Fruit fly (Drosophila melanogaster) whole organism, embryonic: Measurements from ENCODE around the gene Cdk1.
A peak's percentile ranks its signal among the peaks of the same experiment; 100 is the strongest.

Experiments
- Blimp-1 ChIP-seq: fragments of 200-800 bp; sonication (Bioruptor generic); optimal IDR thresholded peaks from 3 replicates; lab custom pipeline; 2018; ENCODE audit warnings: missing biosample characterization, missing genetic modification characterization, mild to moderate bottlenecking, moderate library complexity, missing genetic modification reagents
- CG11093 ChIP-seq: fragments of 200-800 bp; sonication (Bioruptor generic); IDR thresholded peaks from 3 replicates; pipeline ENCODE4 v1.3.6; 2022; ENCODE audit warnings: missing biosample characterization, missing genetic modification characterization
- CG11456 ChIP-seq: fragments of 200-800 bp; sonication (Bioruptor generic); IDR thresholded peaks from 3 replicates; pipeline ENCODE4 v1.3.6; 2022; ENCODE audit warnings: missing biosample characterization, missing genetic modification characterization
- CG11723 ChIP-seq: fragments of 200-800 bp; sonication (Bioruptor generic); optimal IDR thresholded peaks from 2 replicates; lab custom pipeline; 2017; ENCODE audit warnings: missing biosample characterization, mild to moderate bottlenecking, missing genetic modification characterization
- CG12219 ChIP-seq: fragments of 200-800 bp; sonication (Bioruptor generic); optimal IDR thresholded peaks from 3 replicates; lab custom pipeline; 2018; ENCODE audit warnings: missing biosample characterization, mild to moderate bottlenecking, missing genetic modification characterization
- CG12236 ChIP-seq: fragments of 200-800 bp; sonication (Bioruptor generic); optimal IDR thresholded peaks from 2 replicates; lab custom pipeline; 2016; ENCODE audit warnings: missing biosample characterization, missing genetic modification characterization
- CG12391 ChIP-seq: fragments of 200-800 bp; sonication (Bioruptor generic); optimal IDR thresholded peaks from 3 replicates; lab custom pipeline; 2018; ENCODE audit warnings: missing biosample characterization, mild to moderate bottlenecking, missing genetic modification characterization, moderate library complexity
- CG13287 ChIP-seq: fragments of 200-800 bp; sonication (Bioruptor generic); IDR thresholded peaks from 2 replicates; pipeline ENCODE4 v1.3.6; 2022; ENCODE audit warnings: missing biosample characterization, missing genetic modification characterization; ENCODE audit not compliant: partially characterized antibody
- CG14014 ChIP-seq: fragments of 200-800 bp; sonication (Bioruptor generic); IDR thresholded peaks from 2 replicates; pipeline ENCODE4 v1.3.6; 2022; ENCODE audit warnings: missing biosample characterization, missing genetic modification characterization
- CG14710 ChIP-seq: fragments of 200-800 bp; sonication (Bioruptor generic); optimal IDR thresholded peaks from 3 replicates; lab custom pipeline; 2019; ENCODE audit warnings: missing biosample characterization, mild to moderate bottlenecking, missing genetic modification characterization, moderate library complexity
- CG16779 ChIP-seq: fragments of 200-800 bp; sonication (Bioruptor generic); IDR thresholded peaks from 2 replicates; pipeline ENCODE4 v1.3.6; 2022; ENCODE audit warnings: missing biosample characterization, missing genetic modification characterization
- CG17361 ChIP-seq: fragments of 200-800 bp; sonication (Bioruptor generic); IDR thresholded peaks from 3 replicates; pipeline ENCODE4 v1.3.6; 2022; ENCODE audit warnings: missing biosample characterization, missing genetic modification characterization
- CG2116 ChIP-seq: fragments of 200-800 bp; sonication (Bioruptor generic); optimal IDR thresholded peaks from 3 replicates; lab custom pipeline; 2018; ENCODE audit warnings: missing biosample characterization, mild to moderate bottlenecking, missing genetic modification characterization
- CG2889 ChIP-seq: fragments of 200-800 bp; sonication (Bioruptor generic); IDR thresholded peaks from 3 replicates; pipeline ENCODE4 v1.3.6; 2022; ENCODE audit warnings: missing biosample characterization, missing genetic modification characterization
- CG32767 ChIP-seq: fragments of 200-800 bp; sonication (Bioruptor generic); IDR thresholded peaks from 2 replicates; pipeline ENCODE4 v1.3.6; 2022; ENCODE audit warnings: missing biosample characterization, missing genetic modification characterization
- CG3281 ChIP-seq: fragments of 200-800 bp; sonication (Bioruptor generic); optimal IDR thresholded peaks from 3 replicates; lab custom pipeline; 2017; ENCODE audit warnings: missing biosample characterization, mild to moderate bottlenecking, missing genetic modification characterization
- CG34422 ChIP-seq: fragments of 200-800 bp; sonication (Bioruptor generic); IDR thresholded peaks from 3 replicates; pipeline ENCODE4 v1.3.6; 2022; ENCODE audit warnings: missing biosample characterization, missing genetic modification characterization
- CG7786 ChIP-seq: fragments of 200-800 bp; sonication (Bioruptor generic); optimal IDR thresholded peaks from 2 replicates; lab custom pipeline; 2016; ENCODE audit warnings: missing biosample characterization, missing genetic modification characterization
- CG9876 ChIP-seq: fragments of 200-800 bp; sonication (Bioruptor generic); optimal IDR thresholded peaks from 2 replicates; lab custom pipeline; 2016; ENCODE audit warnings: missing biosample characterization, missing genetic modification characterization
- D ChIP-seq, 2 experiments: fragments of 200-800 bp in 1 of 2; fragments of >200 bp in 1 of 2; sonication (Bioruptor generic) in 1 of 2; optimal IDR thresholded peaks; 2 replicates in 1 of 2; 3 replicates in 1 of 2; lab custom pipeline; 2017; ENCODE audit warnings: mild to moderate bottlenecking in 1 of 2, missing biosample characterization in 1 of 2, missing genetic modification characterization in 1 of 2, missing genetic modification reagents in 1 of 2
- Dbx ChIP-seq: fragments of 200-800 bp; sonication (Bioruptor generic); IDR thresholded peaks from 3 replicates; pipeline ENCODE4 v1.3.6; 2022; ENCODE audit warnings: missing biosample characterization, missing genetic modification characterization
- Doc2 ChIP-seq: fragments of 200-800 bp; sonication (Bioruptor generic); IDR thresholded peaks from 2 replicates; pipeline ENCODE4 v1.3.6; 2022; ENCODE audit warnings: missing biosample characterization, missing genetic modification characterization
- Hey ChIP-seq: fragments of 200-800 bp; sonication (Bioruptor generic); optimal IDR thresholded peaks from 3 replicates; lab custom pipeline; 2018; ENCODE audit warnings: missing biosample characterization, mild to moderate bottlenecking, missing genetic modification characterization
- MTF-1 ChIP-seq: fragments of 200-800 bp; sonication (Bioruptor generic); optimal IDR thresholded peaks from 2 replicates; lab custom pipeline; 2018; ENCODE audit warnings: missing biosample characterization, mild to moderate bottlenecking, missing genetic modification characterization, borderline replicate concordance
- NFAT ChIP-seq: fragments of 200-800 bp; sonication (Bioruptor generic); IDR thresholded peaks from 2 replicates; pipeline ENCODE4 v1.3.6; 2022; ENCODE audit warnings: missing biosample characterization, missing genetic modification characterization
- amos ChIP-seq: fragments of 200-800 bp; sonication (Bioruptor generic); IDR thresholded peaks from 2 replicates; pipeline ENCODE4 v1.3.6; 2022; ENCODE audit warnings: missing biosample characterization, missing genetic modification characterization; ENCODE audit not compliant: partially characterized antibody
- ato ChIP-seq: fragments of 200-800 bp; sonication (Bioruptor generic); IDR thresholded peaks from 2 replicates; pipeline ENCODE4 v1.3.6; 2022; ENCODE audit warnings: missing biosample characterization, missing genetic modification characterization; ENCODE audit not compliant: partially characterized antibody
- bcd ChIP-seq: fragments of 200-800 bp; sonication (Bioruptor generic); optimal IDR thresholded peaks from 2 replicates; lab custom pipeline; 2017; ENCODE audit warnings: missing biosample characterization, mild to moderate bottlenecking, missing genetic modification characterization
- disco-r ChIP-seq: fragments of 200-800 bp; sonication (Bioruptor generic); optimal IDR thresholded peaks from 2 replicates; lab custom pipeline; 2016; ENCODE audit warnings: missing biosample characterization, missing genetic modification characterization
- dmrt99B ChIP-seq: fragments of 200-800 bp; sonication (Bioruptor generic); optimal IDR thresholded peaks from 2 replicates; lab custom pipeline; 2018; ENCODE audit warnings: missing biosample characterization, mild to moderate bottlenecking, missing genetic modification characterization, moderate library complexity
- eve ChIP-seq, 2 experiments: fragments of >200 bp; optimal IDR thresholded peaks; 2 replicates each; lab custom pipeline; 2017; ENCODE audit warnings: missing biosample characterization in 2 of 2, missing genetic modification characterization in 2 of 2
- gem ChIP-seq: fragments of 200-800 bp; sonication (Bioruptor generic); optimal IDR thresholded peaks from 2 replicates; lab custom pipeline; 2019; ENCODE audit warnings: missing biosample characterization, mild to moderate bottlenecking, missing genetic modification characterization, moderate library complexity
- gfzf ChIP-seq: fragments of 200-800 bp; sonication (Bioruptor generic); optimal IDR thresholded peaks from 2 replicates; lab custom pipeline; 2016; ENCODE audit warnings: missing biosample characterization, mild to moderate bottlenecking, missing genetic modification characterization, moderate library complexity
- ham ChIP-seq: fragments of 200-800 bp; sonication (Bioruptor generic); IDR thresholded peaks from 2 replicates; pipeline ENCODE4 v1.3.6; 2022; ENCODE audit warnings: missing biosample characterization, missing genetic modification characterization
- hb ChIP-seq: fragments of 200-800 bp; sonication (Bioruptor generic); IDR thresholded peaks from 3 replicates; pipeline ENCODE4 v1.3.6; 2022; ENCODE audit warnings: missing biosample characterization, missing genetic modification characterization; ENCODE audit not compliant: partially characterized antibody
- her ChIP-seq: fragments of 200-800 bp; sonication (Bioruptor generic); optimal IDR thresholded peaks from 2 replicates; lab custom pipeline; 2016; ENCODE audit warnings: missing biosample characterization, missing genetic modification characterization
- inv ChIP-seq: fragments of 200-800 bp; sonication (Bioruptor generic); IDR thresholded peaks from 2 replicates; pipeline ENCODE4 v1.3.6; 2022; ENCODE audit warnings: missing biosample characterization, missing genetic modification characterization; ENCODE audit not compliant: partially characterized antibody
- jumu ChIP-seq: fragments of 200-800 bp; sonication (Bioruptor generic); optimal IDR thresholded peaks from 3 replicates; lab custom pipeline; 2016; ENCODE audit warnings: missing biosample characterization, missing genetic modification characterization
- nom ChIP-seq: fragments of 200-800 bp; sonication (Bioruptor generic); optimal IDR thresholded peaks from 2 replicates; lab custom pipeline; 2017; ENCODE audit warnings: missing biosample characterization, missing genetic modification characterization, mild to moderate bottlenecking, moderate library complexity, missing genetic modification reagents
- otp ChIP-seq: fragments of 200-800 bp; sonication (Bioruptor generic); IDR thresholded peaks from 3 replicates; pipeline ENCODE4, ENCODE4 v1.3.6; 2022; ENCODE audit warnings: missing biosample characterization, missing genetic modification characterization
- peb ChIP-seq: fragments of 200-800 bp; sonication (Bioruptor generic); IDR thresholded peaks from 2 replicates; pipeline ENCODE4 v1.3.6; 2022; ENCODE audit warnings: missing biosample characterization, missing genetic modification characterization
- stwl ChIP-seq: fragments of 200-800 bp; sonication (Bioruptor generic); optimal IDR thresholded peaks from 3 replicates; lab custom pipeline; 2018; ENCODE audit warnings: missing biosample characterization, mild to moderate bottlenecking, missing genetic modification characterization, moderate library complexity
- tgo ChIP-seq: fragments of 200-800 bp; sonication (Bioruptor generic); IDR thresholded peaks from 3 replicates; pipeline ENCODE4 v1.3.6; 2022; ENCODE audit warnings: missing biosample characterization, missing genetic modification characterization
- tll ChIP-seq, 2 experiments: fragments of 200-800 bp in 1 of 2; fragments of >200 bp in 1 of 2; sonication (Bioruptor generic) in 1 of 2; optimal IDR thresholded peaks; 2 replicates each; lab custom pipeline; 2017 to 2019; ENCODE audit warnings: missing biosample characterization in 2 of 2, missing genetic modification characterization in 2 of 2, mild to moderate bottlenecking in 1 of 2, moderate library complexity in 1 of 2
- tup ChIP-seq: fragments of 200-800 bp; sonication (Bioruptor generic); optimal IDR thresholded peaks from 2 replicates; lab custom pipeline; 2016; ENCODE audit warnings: missing biosample characterization, mild to moderate bottlenecking, missing genetic modification characterization, moderate library complexity
- vnd ChIP-seq: fragments of 200-800 bp; sonication (Bioruptor generic); IDR thresholded peaks from 3 replicates; pipeline ENCODE4 v1.3.6; 2022; ENCODE audit warnings: missing biosample characterization, missing genetic modification characterization; ENCODE audit not compliant: partially characterized antibody

Cdk1 gene

dm6 chr2L:10403803-10404315 is 17.8 kb upstream of the Cdk1 start (continued):
- TF ChIP-seq amos (GFP tag; lab: Robert Waterston, UW) = peak; percentile 21; the same call in 1 of the 2 replicates
- no peak for TF ChIP-seq CG34422 (GFP tag; lab: Robert Waterston, UW)
- TF ChIP-seq CG13287 (GFP tag; lab: Robert Waterston, UW) = peak; percentile 62
- TF ChIP-seq vnd (GFP tag; lab: Robert Waterston, UW) = 0 out of 3 replicates have a peak, but pooled peaks have one; percentile 38
- TF ChIP-seq CG2116 = peak; percentile 72
- TF ChIP-seq NFAT (GFP tag; lab: Robert Waterston, UW) = no peak
- peak; percentile 10 for TF ChIP-seq stwl (tag; lab: Kevin White, UChicago)
- TF ChIP-seq, all 482 proteins: peak for 48

dm6 chr2L:10396877-10397587 is 11.0 kb upstream of the Cdk1 start:
- TF ChIP-seq disco-r (GFP tag; lab: Kevin White, UChicago) = no peak
- no peak for TF ChIP-seq peb
- TF ChIP-seq CG32767 = peak; percentile 19; the same call in 1 of the 2 replicates
- TF ChIP-seq jumu = no peak
- TF ChIP-seq CG2889 (GFP tag; lab: Robert Waterston, UW) = no peak
- no peak for TF ChIP-seq D (optimal IDR thresholded peaks at IDR 0.05; lab: Kevin White, UChicago)
- no peak for TF ChIP-seq D (GFP tag; optimal IDR thresholded peaks at IDR 0.05; lab: Kevin White, UChicago)
- no peak for TF ChIP-seq otp (GFP tag; lab: Robert Waterston, UW)
- no peak for TF ChIP-seq vnd (GFP tag; lab: Robert Waterston, UW)
- TF ChIP-seq CG16779 (GFP tag; lab: Robert Waterston, UW) = no peak
- no peak for TF ChIP-seq bcd (GFP tag; lab: Kevin White, UChicago)
- TF ChIP-seq CG12236 (GFP tag; lab: Kevin White, UChicago) = no peak
- TF ChIP-seq gfzf (GFP tag; lab: Kevin White, UChicago) = no peak
- no peak for TF ChIP-seq Doc2 (GFP tag; lab: Robert Waterston, UW)
- no peak for TF ChIP-seq hb
- TF ChIP-seq tll (GFP tag; optimal IDR thresholded peaks at IDR 0.05; lab: Kevin White, UChicago) = peak in 1 of 2 experiments; percentile 30
- TF ChIP-seq Dbx = no peak
- no peak for TF ChIP-seq CG12219 (GFP tag; lab: Kevin White, UChicago)
- no peak for TF ChIP-seq CG12391 (tag; lab: Kevin White, UChicago)
- TF ChIP-seq CG11723 (GFP tag; lab: Kevin White, UChicago) = no peak
- no peak for TF ChIP-seq her (GFP tag; lab: Kevin White, UChicago)
- no peak for TF ChIP-seq CG7786 (GFP tag; lab: Kevin White, UChicago)
- no peak for TF ChIP-seq tup (GFP tag; lab: Kevin White, UChicago)
- TF ChIP-seq CG17361 (GFP tag; lab: Robert Waterston, UW) = no peak
- no peak for TF ChIP-seq dmrt99B (tag; lab: Kevin White, UChicago)
- TF ChIP-seq eve (GFP tag; optimal IDR thresholded peaks at IDR 0.05; lab: Kevin White, UChicago) = peak in 1 of 2 experiments; percentile 91
- peak; percentile 27; the same call in 1 of the 2 replicates for TF ChIP-seq CG14014 (GFP tag; lab: Robert Waterston, UW)
- TF ChIP-seq CG11093 = no peak
- peak; percentile 36 for TF ChIP-seq nom (GFP tag; lab: Kevin White, UChicago)
- no peak for TF ChIP-seq Hey
- no peak for TF ChIP-seq ham (GFP tag; lab: Robert Waterston, UW)
- TF ChIP-seq Blimp-1 (GFP tag; lab: Kevin White, UChicago) = no peak
- TF ChIP-seq CG9876 = no peak
- TF ChIP-seq CG14710 (tag; lab: Kevin White, UChicago) = no peak
- TF ChIP-seq CG11456 (GFP tag; lab: Robert Waterston, UW) = no peak
- no peak for TF ChIP-seq gem (tag; lab: Kevin White, UChicago)
- TF ChIP-seq tgo (GFP tag; lab: Robert Waterston, UW) = no peak
- TF ChIP-seq MTF-1 = no peak
- TF ChIP-seq CG3281 (GFP tag; lab: Kevin White, UChicago) = peak; percentile 5
- TF ChIP-seq ato (GFP tag; lab: Robert Waterston, UW) = no peak
- no peak for TF ChIP-seq inv
